Fruit fly (Drosophila melanogaster): Measurements from ENCODE around the gene CG32718.
A peak's percentile ranks its signal among the peaks of the same experiment; 100 is the strongest.

Gene CG32718

DNA sequence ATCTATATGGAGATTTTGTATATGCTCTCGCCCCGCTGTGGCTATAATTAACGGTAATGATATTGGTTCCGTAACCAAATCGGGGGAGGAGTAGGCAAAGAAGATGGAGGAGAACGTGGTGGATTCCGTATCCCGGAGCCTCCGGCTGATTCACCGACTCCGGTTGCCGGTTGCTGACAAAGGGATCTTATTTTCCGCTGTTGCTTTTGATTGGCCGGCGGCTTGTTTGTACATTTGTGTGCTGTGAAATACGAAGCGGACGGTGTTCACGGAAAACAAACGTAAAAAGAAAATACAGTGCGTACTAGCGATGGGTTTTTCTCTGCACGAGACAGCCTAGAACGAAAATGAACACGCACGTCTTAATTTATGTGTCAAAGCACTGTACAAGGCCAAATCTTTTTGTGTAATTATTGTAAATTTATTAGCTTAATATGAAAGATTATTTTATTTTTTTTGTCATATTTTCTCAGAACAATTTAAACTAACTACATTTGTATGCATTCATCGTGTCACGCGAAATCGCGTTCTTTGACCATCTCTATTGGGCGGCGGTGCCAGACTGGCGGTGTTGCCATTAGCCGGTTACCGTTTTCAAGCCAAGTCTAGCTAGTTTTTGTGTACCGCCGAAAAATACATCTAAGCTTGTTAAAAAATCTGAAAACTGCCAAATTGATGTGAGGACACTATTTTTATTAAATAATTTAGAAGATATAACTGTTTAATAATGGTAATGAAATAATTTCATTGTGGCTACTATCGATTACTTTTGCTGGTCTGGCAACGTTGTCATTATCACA, 43.7 kb upstream of the CG32718 start, which contains the start of the genes Pdp and Rab39 (continued):
- TF ChIP-seq CG43689 (GFP tag; IDR thresholded peaks at IDR 0.05) (no peak), Hsf (GFP tag; optimal IDR thresholded peaks at IDR 0.05) (peak; percentile 81), CG10979 (tag; optimal IDR thresholded peaks at IDR 0.05) (peak; percentile 67), gt (GFP tag; IDR thresholded peaks at IDR 0.05) (peak; percentile 70), CG17829 (tag; optimal IDR thresholded peaks at IDR 0.05) (peak; percentile 81), sim (GFP tag; IDR thresholded peaks at IDR 0.05) (peak; percentile 21; the same call in 1 of the 2 replicates), kah (GFP tag; optimal IDR thresholded peaks at IDR 0.05) (peak; percentile 16), Blimp-1 (GFP tag; optimal IDR thresholded peaks at IDR 0.05) (peak; percentile 62), Dbx (GFP tag; IDR thresholded peaks at IDR 0.05) (peak; percentile 87), CG12155 (GFP tag; optimal IDR thresholded peaks at IDR 0.05) (peak; percentile 95), ind (GFP tag; optimal IDR thresholded peaks at IDR 0.05) (peak; percentile 84), unpg (GFP tag; optimal IDR thresholded peaks at IDR 0.05) (peak; percentile 73), lov (optimal IDR thresholded peaks at IDR 0.05) (no peak), lov (GFP tag; IDR thresholded peaks at IDR 0.05) (0 out of 3 replicates have a peak, but pooled peaks have one; percentile 48), cas (GFP tag; IDR thresholded peaks at IDR 0.05) (peak; percentile 58), Optix (GFP tag; IDR thresholded peaks at IDR 0.05) (peak; percentile 35; the same call in 1 of the 3 replicates), CG4282 (GFP tag; optimal IDR thresholded peaks at IDR 0.05) (no peak), CG4730 (GFP tag; IDR thresholded peaks at IDR 0.05) (0 out of 2 replicates have a peak, but pooled peaks have one; percentile 18), CG16815 (GFP tag; optimal IDR thresholded peaks at IDR 0.05) (peak; percentile 76), CG12769 (tag; optimal IDR thresholded peaks at IDR 0.05) (no peak), CG4360 (GFP tag; IDR thresholded peaks at IDR 0.05) (no peak), disco-r (GFP tag; optimal IDR thresholded peaks at IDR 0.05) (no peak), CG10565 (GFP tag; optimal IDR thresholded peaks at IDR 0.05) (no peak), pita (GFP tag; optimal IDR thresholded peaks at IDR 0.05) (no peak), CG11456 (GFP tag; IDR thresholded peaks at IDR 0.05) (peak; percentile 89), CG13123 (GFP tag; optimal IDR thresholded peaks at IDR 0.05) (peak; percentile 42), CG14441 (GFP tag; IDR thresholded peaks at IDR 0.05) (peak; percentile 76; the same call in 1 of the 2 replicates), Lhr (GFP tag; optimal IDR thresholded peaks at IDR 0.05) (peak; percentile 51), al (GFP tag; IDR thresholded peaks at IDR 0.05) (peak; percentile 77), corto (GFP tag; optimal IDR thresholded peaks at IDR 0.05) (peak; percentile 31), cwo (GFP tag; optimal IDR thresholded peaks at IDR 0.05) (peak; percentile 57), CG16779 (GFP tag; IDR thresholded peaks at IDR 0.05) (no peak), bowl (GFP tag; IDR thresholded peaks at IDR 0.05) (no peak), CG11696 (GFP tag; IDR thresholded peaks at IDR 0.05) (peak; percentile 32; the same call in 1 of the 2 replicates), stwl (tag; optimal IDR thresholded peaks at IDR 0.05) (peak; percentile 49), Pdp1 (GFP tag; optimal IDR thresholded peaks at IDR 0.05) (peak; percentile 42 to 72), CG12071 (GFP tag; optimal IDR thresholded peaks at IDR 0.05) (no peak), tx (GFP tag; optimal IDR thresholded peaks at IDR 0.05) (peak; percentile 35), tll (GFP tag; optimal IDR thresholded peaks at IDR 0.05) (no peak), wor (GFP tag; IDR thresholded peaks at IDR 0.05) (peak; percentile 22; the same call in 1 of the 2 replicates), dmrt99B (tag; optimal IDR thresholded peaks at IDR 0.05) (no peak), bsh (GFP tag; optimal IDR thresholded peaks at IDR 0.05) (peak in 1 of 2 experiments; percentile 65), CG14667 (GFP tag; IDR thresholded peaks at IDR 0.05) (peak; percentile 67), Hr39 (optimal IDR thresholded peaks at IDR 0.05) (no peak), HmgD (GFP tag; optimal IDR thresholded peaks at IDR 0.05) (no peak), Dfd (GFP tag; optimal IDR thresholded peaks at IDR 0.05) (no peak), CG7963 (GFP tag; IDR thresholded peaks at IDR 0.05; ENCODE audit: partially characterized antibody) (peak; percentile 76), Dad (GFP tag; optimal IDR thresholded peaks at IDR 0.05) (peak; percentile 31), CG16813 (GFP tag; IDR thresholded peaks at IDR 0.05; ENCODE audit: partially characterized antibody) (peak; percentile 96)

All from whole organism, embryonic.